Fruit fly (Drosophila melanogaster) whole organism, adult: ENCODE data around the gene Edg91.

Source experiments
- CG11617 ChIP-seq: fragments of 200-800 bp; sonication (Bioruptor generic); optimal IDR thresholded peaks from 2 replicates; lab custom pipeline; 2017; ENCODE audit warnings: mild to moderate bottlenecking, missing biosample characterization, missing genetic modification reagents, missing genetic modification characterization
- CG14711 ChIP-seq: fragments of 200-800 bp; sonication (Bioruptor generic); optimal IDR thresholded peaks from 2 replicates; lab custom pipeline; 2018; ENCODE audit warnings: missing biosample characterization, mild to moderate bottlenecking, missing genetic modification characterization, moderate library complexity
- CG1620 ChIP-seq: fragments of 200-800 bp; sonication (Bioruptor generic); optimal IDR thresholded peaks from 2 replicates; lab custom pipeline; 2016; ENCODE audit warnings: missing biosample characterization, missing genetic modification characterization
- CG33017 ChIP-seq: fragments of 200-800 bp; sonication (Bioruptor generic); optimal IDR thresholded peaks from 2 replicates; lab custom pipeline; 2018; ENCODE audit warnings: missing biosample characterization, mild to moderate bottlenecking, missing genetic modification characterization, moderate library complexity
- CG7101 ChIP-seq: fragments of 200-800 bp; sonication (Bioruptor generic); optimal IDR thresholded peaks from 2 replicates; lab custom pipeline; 2018; ENCODE audit warnings: missing biosample characterization, mild to moderate bottlenecking, missing genetic modification characterization, moderate library complexity
- Clk ChIP-seq: fragments of 200-800 bp; sonication (Bioruptor generic); optimal IDR thresholded peaks from 2 replicates; lab custom pipeline; 2017; ENCODE audit warnings: missing biosample characterization, missing genetic modification characterization
- Crg-1 ChIP-seq: fragments of 200-800 bp; sonication (Bioruptor generic); optimal IDR thresholded peaks from 2 replicates; lab custom pipeline; 2016; ENCODE audit warnings: missing biosample characterization, missing genetic modification characterization
- Hr96 ChIP-seq: fragments of 200-800 bp; sonication (Bioruptor generic); optimal IDR thresholded peaks from 2 replicates; lab custom pipeline; 2016; ENCODE audit warnings: missing biosample characterization, missing genetic modification characterization
- bab1 ChIP-seq: fragments of 200-800 bp; sonication (Bioruptor generic); optimal IDR thresholded peaks from 3 replicates; lab custom pipeline; 2019; ENCODE audit warnings: missing biosample characterization, mild to moderate bottlenecking, missing genetic modification characterization, moderate library complexity
- cic ChIP-seq: fragments of 200-800 bp; sonication (Bioruptor generic); optimal IDR thresholded peaks from 2 replicates; lab custom pipeline; 2017; ENCODE audit warnings: missing biosample characterization, mild to moderate bottlenecking, missing genetic modification characterization, moderate library complexity
- cnc ChIP-seq, 2 experiments: fragments of >200 bp; optimal IDR thresholded peaks; 2 replicates each; lab custom pipeline; 2017
- kay ChIP-seq: fragments of 200-800 bp; sonication (Bioruptor generic); peaks from one replicate; lab custom pipeline; 2016; ENCODE audit warnings: missing biosample characterization, missing genetic modification characterization, borderline replicate concordance

DNA sequence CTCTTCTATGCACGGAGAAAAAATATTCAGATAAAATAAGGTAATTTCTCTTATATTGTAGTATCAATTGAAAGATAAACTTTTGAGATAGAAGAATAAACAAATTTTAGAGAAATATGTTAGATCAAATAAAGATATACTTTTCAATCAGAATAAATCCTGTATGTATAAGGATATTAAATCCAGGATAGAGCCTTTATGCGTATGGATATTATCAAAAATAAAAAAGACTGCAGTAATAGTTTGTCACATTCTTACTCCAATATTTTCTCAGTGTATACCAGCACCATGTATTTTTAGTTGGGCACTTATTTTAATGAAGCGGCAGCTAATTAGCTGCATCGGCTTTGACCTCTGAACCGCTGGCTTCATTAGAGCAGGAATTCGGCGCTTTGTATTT, 19.5 kb downstream of the Edg91 start:
- TF ChIP-seq CG11617 (GFP tag; lab: Kevin White, UChicago): no peak
- TF ChIP-seq kay (GFP tag; lab: Kevin White, UChicago): no peak
- no peak for TF ChIP-seq CG7101 (tag; lab: Kevin White, UChicago)
- TF ChIP-seq bab1 (GFP tag; lab: Kevin White, UChicago): no peak
- no peak for TF ChIP-seq CG1620 (GFP tag; lab: Kevin White, UChicago)
- no peak for TF ChIP-seq Clk
- TF ChIP-seq CG33017 (tag; lab: Kevin White, UChicago): no peak
- no peak for TF ChIP-seq cnc (optimal IDR thresholded peaks at IDR 0.05; lab: Kevin White, UChicago)
- TF ChIP-seq cic (GFP tag; lab: Kevin White, UChicago): no peak
- TF ChIP-seq Hr96 (GFP tag; lab: Kevin White, UChicago): no peak
- TF ChIP-seq CG14711: no peak
- no peak for TF ChIP-seq Crg-1
